Fruit fly (Drosophila melanogaster) whole organism, pupa: ENCODE measurements around the gene Pus1.

Source experiments
- CG10348 ChIP-seq: fragments of 200-800 bp; sonication (Bioruptor generic); IDR thresholded peaks from 2 replicates; pipeline ENCODE4 v1.3.6; 2022; ENCODE audit warnings: missing biosample characterization, missing genetic modification characterization
- CG12605 ChIP-seq: fragments of 200-800 bp; sonication (Bioruptor generic); IDR thresholded peaks from 2 replicates; pipeline ENCODE4 v1.3.6; 2022; ENCODE audit warnings: missing biosample characterization, missing genetic modification characterization
- CG13204 ChIP-seq: fragments of 200-800 bp; sonication (Bioruptor generic); optimal IDR thresholded peaks from 2 replicates; lab custom pipeline; 2018; ENCODE audit warnings: missing biosample characterization, mild to moderate bottlenecking, missing genetic modification characterization, moderate library complexity
- CG14655 ChIP-seq: fragments of 200-800 bp; sonication (Bioruptor generic); optimal IDR thresholded peaks from 3 replicates; lab custom pipeline; 2017; ENCODE audit warnings: mild to moderate bottlenecking, missing biosample characterization, missing genetic modification reagents, missing genetic modification characterization
- CG15710 ChIP-seq: fragments of 200-800 bp; sonication (Bioruptor generic); optimal IDR thresholded peaks from 2 replicates; lab custom pipeline; 2018; ENCODE audit warnings: missing biosample characterization, mild to moderate bottlenecking, missing genetic modification characterization, moderate library complexity
- CG17806 ChIP-seq: fragments of 200-800 bp; sonication (Bioruptor generic); optimal IDR thresholded peaks from 2 replicates; lab custom pipeline; 2018; ENCODE audit warnings: missing biosample characterization, mild to moderate bottlenecking, missing genetic modification characterization, moderate library complexity
- CG32121 ChIP-seq: fragments of 200-800 bp; sonication (Bioruptor generic); IDR thresholded peaks from 2 replicates; pipeline ENCODE4 v1.3.6; 2022; ENCODE audit warnings: missing biosample characterization, missing genetic modification characterization
- CG34367 ChIP-seq: fragments of 200-800 bp; sonication (Bioruptor generic); optimal IDR thresholded peaks from 2 replicates; lab custom pipeline; 2018; ENCODE audit warnings: missing biosample characterization, mild to moderate bottlenecking, missing genetic modification characterization
- CG4496 ChIP-seq: fragments of 200-800 bp; sonication (Bioruptor generic); IDR thresholded peaks from 3 replicates; pipeline ENCODE4 v1.3.6; 2022; ENCODE audit warnings: missing biosample characterization, missing genetic modification characterization
- CG8159 ChIP-seq: fragments of 200-800 bp; sonication (Bioruptor generic); optimal IDR thresholded peaks from 3 replicates; lab custom pipeline; 2018; ENCODE audit warnings: missing biosample characterization, mild to moderate bottlenecking, missing genetic modification characterization, moderate library complexity
- CG8301 ChIP-seq: fragments of 200-800 bp; sonication (Bioruptor generic); optimal IDR thresholded peaks from 2 replicates; lab custom pipeline; 2018; ENCODE audit warnings: missing biosample characterization, mild to moderate bottlenecking, missing genetic modification characterization
- CG9948 ChIP-seq: fragments of 200-800 bp; sonication (Bioruptor generic); optimal IDR thresholded peaks from 2 replicates; lab custom pipeline; 2018; ENCODE audit warnings: missing biosample characterization, mild to moderate bottlenecking, missing genetic modification characterization, moderate library complexity
- D1 ChIP-seq: fragments of 200-800 bp; sonication (Bioruptor generic); optimal IDR thresholded peaks from 2 replicates; lab custom pipeline; 2018; ENCODE audit warnings: missing biosample characterization, mild to moderate bottlenecking, missing genetic modification characterization, moderate library complexity
- EcR ChIP-seq: fragments of 200-800 bp; sonication (Bioruptor generic); optimal IDR thresholded peaks from 3 replicates; lab custom pipeline; 2019; ENCODE audit warnings: missing biosample characterization, missing genetic modification characterization, mild to moderate bottlenecking, moderate library complexity, missing genetic modification reagents
- Ets98B ChIP-seq: fragments of 200-800 bp; sonication (Bioruptor generic); IDR thresholded peaks from 2 replicates; pipeline ENCODE4 v1.3.6; 2022; ENCODE audit warnings: missing biosample characterization, missing genetic modification characterization
- Pif1A ChIP-seq: fragments of 200-800 bp; sonication (Bioruptor generic); optimal IDR thresholded peaks from 3 replicates; lab custom pipeline; 2016; ENCODE audit warnings: missing biosample characterization, missing genetic modification characterization
- Pif1B ChIP-seq: fragments of 200-800 bp; sonication (Bioruptor generic); optimal IDR thresholded peaks from 3 replicates; lab custom pipeline; 2016; ENCODE audit warnings: missing biosample characterization, missing genetic modification characterization
- Snoo ChIP-seq: fragments of 200-800 bp; sonication (Bioruptor generic); optimal IDR thresholded peaks from 3 replicates; lab custom pipeline; 2017; ENCODE audit warnings: missing biosample characterization, mild to moderate bottlenecking, missing genetic modification characterization, inconsistent platforms
- fd96Ca ChIP-seq: fragments of 200-800 bp; sonication (Bioruptor generic); IDR thresholded peaks from 3 replicates; pipeline ENCODE4 v1.3.6; 2022; ENCODE audit warnings: missing biosample characterization, missing genetic modification characterization
- gl ChIP-seq: fragments of 200-800 bp; sonication (Bioruptor generic); optimal IDR thresholded peaks from 2 replicates; lab custom pipeline; 2018; ENCODE audit warnings: missing biosample characterization, mild to moderate bottlenecking, missing genetic modification characterization
- rn ChIP-seq: fragments of 200-800 bp; sonication (Bioruptor generic); IDR thresholded peaks from 2 replicates; pipeline ENCODE4 v1.3.6; 2022; ENCODE audit warnings: missing biosample characterization, missing genetic modification characterization

Pus1 gene

DNA sequence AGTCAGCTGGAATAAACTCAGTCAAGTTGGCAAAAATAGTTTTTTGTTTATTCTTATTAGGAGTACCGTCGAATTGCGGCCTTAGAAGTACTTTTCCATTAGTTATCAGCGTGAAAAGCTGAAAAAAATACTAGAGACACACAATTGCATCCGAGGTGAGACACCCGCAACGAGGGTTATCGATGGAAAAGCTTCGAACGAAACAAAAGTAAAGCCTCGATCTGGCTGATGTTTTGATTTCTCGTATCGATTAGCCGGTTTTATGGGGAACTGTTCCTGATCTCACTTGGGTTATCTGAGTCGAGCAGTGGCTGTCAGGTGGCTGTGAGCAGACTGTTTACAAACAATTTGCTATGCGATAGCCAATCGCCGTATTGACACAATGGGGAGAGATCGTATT, 48.8 kb downstream of the Pus1 start:
- no peak for TF ChIP-seq EcR (GFP tag; lab: Kevin White, UChicago)
- no peak for TF ChIP-seq rn
- TF ChIP-seq D1 (tag; lab: Kevin White, UChicago): no peak
- TF ChIP-seq CG9948: no peak
- TF ChIP-seq Ets98B (GFP tag; lab: Robert Waterston, UW): no peak
- TF ChIP-seq Pif1A: no peak
- TF ChIP-seq CG32121 (GFP tag; lab: Robert Waterston, UW): no peak
- TF ChIP-seq CG13204 (GFP tag; lab: Kevin White, UChicago): no peak
- no peak for TF ChIP-seq Pif1B (GFP tag; lab: Kevin White, UChicago)
- no peak for TF ChIP-seq CG8301 (tag; lab: Kevin White, UChicago)
- TF ChIP-seq Snoo (tag; lab: Kevin White, UChicago): no peak
- TF ChIP-seq CG8159 (tag; lab: Kevin White, UChicago): no peak
- TF ChIP-seq CG12605: no peak
- TF ChIP-seq CG10348 (GFP tag; lab: Robert Waterston, UW): no peak

DNA sequence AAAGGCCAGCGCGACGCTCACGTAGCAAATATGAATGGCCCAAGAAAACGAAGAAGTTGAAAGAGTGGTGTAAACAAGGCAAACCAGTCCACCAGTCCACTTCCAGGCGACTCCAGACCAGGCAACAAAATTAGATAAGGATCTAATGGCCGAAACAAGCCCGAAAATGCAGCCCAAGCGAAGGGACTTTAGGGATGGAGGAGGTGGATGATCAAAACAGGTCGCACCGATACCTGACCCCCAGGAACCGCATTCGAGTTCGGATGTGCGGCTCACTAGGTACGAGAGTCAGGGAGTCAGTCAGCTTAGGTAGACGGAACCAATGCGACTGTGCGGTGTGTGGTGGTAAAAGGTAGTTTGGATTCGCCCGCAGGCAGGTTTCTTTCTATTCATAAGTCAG, 49.3 kb downstream of the Pus1 start:
- TF ChIP-seq CG8301 (tag; lab: Kevin White, UChicago) (no peak), CG15710 (tag; lab: Kevin White, UChicago) (no peak), CG13204 (GFP tag; lab: Kevin White, UChicago) (no peak), Pif1A (no peak), CG9948 (no peak), fd96Ca (GFP tag; lab: Robert Waterston, UW) (no peak), Ets98B (GFP tag; lab: Robert Waterston, UW) (no peak), gl (no peak), D1 (tag; lab: Kevin White, UChicago) (no peak), EcR (GFP tag; lab: Kevin White, UChicago) (no peak), CG14655 (GFP tag; lab: Kevin White, UChicago) (no peak), rn (no peak), Pif1B (GFP tag; lab: Kevin White, UChicago) (no peak), CG34367 (tag; lab: Kevin White, UChicago) (no peak), CG32121 (GFP tag; lab: Robert Waterston, UW) (no peak), CG10348 (GFP tag; lab: Robert Waterston, UW) (no peak), Snoo (tag; lab: Kevin White, UChicago) (no peak), CG17806 (tag; lab: Kevin White, UChicago) (no peak)

DNA sequence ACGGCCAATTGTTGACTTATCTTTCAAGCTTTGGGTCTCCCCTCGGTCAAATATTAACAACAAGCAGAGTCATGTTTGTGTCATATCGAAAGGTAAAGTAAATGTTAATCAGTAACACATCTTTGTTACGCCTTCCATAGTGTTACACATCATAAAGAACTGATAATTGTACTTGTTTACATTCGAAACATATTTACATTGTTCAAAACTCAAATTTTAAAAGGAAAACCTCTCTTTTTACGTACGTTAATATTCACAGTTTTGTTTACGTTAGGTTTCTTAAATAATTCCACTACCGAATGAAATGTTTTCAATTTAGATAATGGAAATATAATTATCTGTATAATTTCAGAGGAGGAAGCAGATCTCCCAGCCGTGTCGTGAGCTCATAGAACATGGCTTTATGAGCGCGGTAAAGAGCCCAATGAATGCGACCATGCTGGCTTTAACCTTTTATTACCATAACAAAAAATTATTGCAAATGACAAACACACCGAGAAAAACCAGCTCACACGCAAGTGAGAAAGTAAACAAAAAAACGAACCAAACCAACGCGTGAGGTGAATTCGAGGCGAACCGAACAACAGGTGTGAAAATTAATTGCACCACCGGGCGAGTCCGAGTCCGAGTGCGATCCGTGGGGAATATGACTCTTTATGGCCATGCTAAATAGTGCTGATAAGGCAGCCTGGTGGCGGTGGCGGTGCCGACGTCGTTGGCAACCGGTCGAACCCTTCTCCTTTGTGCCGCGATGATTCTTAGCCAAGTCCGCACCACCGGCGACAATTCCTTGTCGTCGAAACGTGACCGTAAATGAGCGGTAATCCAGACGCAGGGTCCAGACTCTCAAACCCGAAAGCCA, 50.0 kb downstream of the Pus1 start:
- TF ChIP-seq CG4496 (GFP tag; lab: Robert Waterston, UW) (peak; percentile 57; the same call in 1 of the 3 replicates), CG17806 (tag; lab: Kevin White, UChicago) (no peak)
